Fruit fly (Drosophila melanogaster): ENCODE measurements around the gene jigr1.

DNA sequence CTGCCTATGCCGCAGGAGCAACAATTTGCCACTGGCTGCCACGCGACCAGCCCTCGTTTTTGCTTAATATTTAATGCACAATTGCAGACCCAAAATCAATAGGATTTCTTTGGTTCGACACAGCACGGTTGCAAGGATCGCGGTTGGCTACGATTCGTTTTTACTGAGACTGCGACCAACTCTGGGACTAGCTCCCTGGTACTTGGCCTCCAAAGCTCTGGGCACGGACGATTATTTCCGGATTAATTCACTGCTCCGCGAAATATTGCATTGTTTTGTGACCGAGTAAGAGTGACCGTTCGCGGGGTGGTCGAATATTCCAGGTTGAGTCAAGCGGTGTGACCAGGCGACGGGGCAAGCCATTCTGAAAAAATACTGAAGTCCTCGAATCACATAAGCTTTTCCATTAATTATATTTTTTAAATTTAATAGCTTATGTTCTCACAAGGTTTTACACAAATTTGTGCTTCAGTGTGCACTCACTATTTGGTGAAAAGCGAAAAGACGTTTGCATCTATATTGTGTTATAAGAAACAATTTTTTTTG is 23.4 kb downstream of the jigr1 start, which contains the start of gene Tnks:
- TF ChIP-seq psq (optimal IDR thresholded peaks at IDR 0.05) (no peak), usp (GFP tag; optimal IDR thresholded peaks at IDR 0.05) (no peak), CG8478 (optimal IDR thresholded peaks at IDR 0.05) (no peak), EcR (GFP tag; optimal IDR thresholded peaks at IDR 0.05) (no peak), Dll (optimal IDR thresholded peaks at IDR 0.05) (no peak)
